Worm (Caenorhabditis elegans) whole organism, young adult: ENCODE results near the gene ZK682.7.
A peak's percentile ranks its signal among the peaks of the same experiment; 100 is the strongest.

ENCODE experiments used
- B0019.2 ChIP-seq: fragments of 200-800 bp; sonication (Bioruptor generic); conservative IDR thresholded peaks from 2 replicates; pipeline ENCODE4 v1.3.6; 2022; ENCODE audit warnings: missing genetic modification reagents, missing genetic modification characterization, missing compliant biosample characterization
- B0035.1 ChIP-seq: sonication (generic microtip); optimal IDR thresholded peaks from 2 replicates; lab custom pipeline; 2016; ENCODE audit warnings: missing genetic modification characterization, mild to moderate bottlenecking, missing compliant biosample characterization, missing genotype, missing genetic modification reagents
- B0336.3 ChIP-seq: fragments of 200-800 bp; sonication (Bioruptor generic); IDR thresholded peaks from 2 replicates; pipeline ENCODE4 v1.3.6; 2022; ENCODE audit warnings: missing genetic modification characterization, missing compliant biosample characterization
- C06A6.2 ChIP-seq: fragments of 200-800 bp; sonication (Bioruptor generic); conservative IDR thresholded peaks from 2 replicates; pipeline ENCODE4 v1.3.6; 2022; ENCODE audit warnings: missing genetic modification characterization, missing compliant biosample characterization
- D2030.7 ChIP-seq: fragments of 200-800 bp; sonication (Bioruptor generic); IDR thresholded peaks from 2 replicates; pipeline ENCODE4 v1.3.6; 2022; ENCODE audit warnings: missing genetic modification reagents, missing genetic modification characterization, missing compliant biosample characterization
- F22D6.2 ChIP-seq: sonication (generic microtip); optimal IDR thresholded peaks from 2 replicates; lab custom pipeline; 2016; ENCODE audit warnings: mild to moderate bottlenecking, missing genetic modification characterization, missing compliant biosample characterization
- F33H1.4 ChIP-seq: fragments of 200-800 bp; sonication (Bioruptor generic); IDR thresholded peaks from 2 replicates; pipeline ENCODE4 v1.3.6; 2022; ENCODE audit warnings: missing genetic modification reagents, missing genetic modification characterization, missing compliant biosample characterization
- F37B4.10 ChIP-seq: fragments of 200-800 bp; sonication (Bioruptor generic); IDR thresholded peaks from 2 replicates; pipeline ENCODE4 v1.3.6; 2022; ENCODE audit warnings: missing genetic modification characterization, missing compliant biosample characterization
- F39B2.1 ChIP-seq: fragments of 200-800 bp; sonication (Bioruptor generic); IDR thresholded peaks from 2 replicates; pipeline ENCODE4 v1.3.6; 2022; ENCODE audit warnings: missing genetic modification reagents, missing genetic modification characterization, missing compliant biosample characterization
- F49E8.2 ChIP-seq: sonication (generic microtip); optimal IDR thresholded peaks from 3 replicates; lab custom pipeline; 2017; ENCODE audit warnings: missing genetic modification characterization, mild to moderate bottlenecking, missing compliant biosample characterization, antibody characterized with exemption, moderate library complexity; ENCODE audit not compliant: insufficient read depth
- K12H6.12 ChIP-seq: fragments of 200-800 bp; sonication (Bioruptor generic); optimal IDR thresholded peaks from 2 replicates; lab custom pipeline; 2018; ENCODE audit warnings: mild to moderate bottlenecking, missing genetic modification characterization, missing compliant biosample characterization
- T26A5.8 ChIP-seq: sonication (generic microtip); optimal IDR thresholded peaks from 2 replicates; lab custom pipeline; 2016; ENCODE audit warnings: missing genetic modification characterization, missing compliant biosample characterization
- Y53F4B.3 ChIP-seq: fragments of 200-800 bp; sonication (Bioruptor generic); IDR thresholded peaks from 2 replicates; pipeline ENCODE4 v1.3.6; 2022; ENCODE audit warnings: missing genetic modification reagents, missing genetic modification characterization, missing compliant biosample characterization
- Y53G8AR.9 ChIP-seq: fragments of 200-800 bp; sonication (Bioruptor generic); conservative IDR thresholded peaks from 2 replicates; pipeline ENCODE4 v1.3.6; 2022; ENCODE audit warnings: missing genetic modification reagents, missing genetic modification characterization, missing compliant biosample characterization
- Y95B8A.8 ChIP-seq: fragments of 200-800 bp; sonication (Bioruptor generic); IDR thresholded peaks from 2 replicates; pipeline ENCODE4 v1.3.6; 2022; ENCODE audit warnings: missing genetic modification reagents, missing genetic modification characterization, missing compliant biosample characterization
- athp-1 ChIP-seq: sonication (generic microtip); optimal IDR thresholded peaks from 2 replicates; lab custom pipeline; 2017; ENCODE audit warnings: mild to moderate bottlenecking, missing genetic modification characterization, missing compliant biosample characterization
- attf-3 ChIP-seq: fragments of 200-800 bp; sonication (Bioruptor generic); conservative IDR thresholded peaks from 2 replicates; pipeline ENCODE4 v1.3.6; 2022; ENCODE audit warnings: missing genetic modification reagents, missing genetic modification characterization, missing compliant biosample characterization
- bed-1 ChIP-seq: fragments of 200-800 bp; sonication (Bioruptor generic); IDR thresholded peaks from 2 replicates; pipeline ENCODE4 v1.3.6; 2022; ENCODE audit warnings: missing genetic modification reagents, missing genetic modification characterization, missing compliant biosample characterization
- ceh-79 ChIP-seq: sonication (generic microtip); optimal IDR thresholded peaks from 2 replicates; lab custom pipeline; 2017; ENCODE audit warnings: mild to moderate bottlenecking, missing genetic modification characterization, missing compliant biosample characterization
- ceh-91 ChIP-seq: fragments of 200-800 bp; sonication (Bioruptor generic); IDR thresholded peaks from 2 replicates; pipeline ENCODE4 v1.3.6; 2022; ENCODE audit warnings: missing genetic modification reagents, missing genetic modification characterization, missing compliant biosample characterization
- chd-7 ChIP-seq: sonication (generic microtip); optimal IDR thresholded peaks from 2 replicates; lab custom pipeline; 2016; ENCODE audit warnings: mild to moderate bottlenecking, missing genetic modification characterization, moderate library complexity, missing compliant biosample characterization
- dpl-1 ChIP-seq: fragments of 150-350 bp; optimal IDR thresholded peaks from 2 replicates; lab custom pipeline; 2014; ENCODE audit warnings: missing biosample characterization, missing genetic modification reagents, missing genetic modification characterization
- egl-18 ChIP-seq: fragments of 200-800 bp; sonication (Bioruptor generic); IDR thresholded peaks from 2 replicates; pipeline ENCODE4 v1.3.6; 2022; ENCODE audit warnings: missing genetic modification reagents, missing genetic modification characterization, missing compliant biosample characterization
- ets-4 ChIP-seq: fragments of 200-800 bp; sonication (Bioruptor generic); optimal IDR thresholded peaks from 2 replicates; lab custom pipeline; 2018; ENCODE audit warnings: mild to moderate bottlenecking, missing genetic modification characterization, missing compliant biosample characterization
- fkh-3 ChIP-seq: sonication (generic microtip); optimal IDR thresholded peaks from 2 replicates; lab custom pipeline; 2016; ENCODE audit warnings: mild to moderate bottlenecking, missing genetic modification characterization, missing compliant biosample characterization
- hmg-1.2 ChIP-seq: fragments of 200-800 bp; sonication (Bioruptor generic); IDR thresholded peaks from 2 replicates; pipeline ENCODE4 v1.3.6; 2022; ENCODE audit warnings: missing genetic modification reagents, missing genetic modification characterization, missing compliant biosample characterization
- hmg-20 ChIP-seq: fragments of 200-800 bp; sonication (Bioruptor generic); IDR thresholded peaks from 2 replicates; pipeline ENCODE4 v1.3.6; 2022; ENCODE audit warnings: missing genetic modification reagents, missing genetic modification characterization, missing compliant biosample characterization
- let-526 ChIP-seq: fragments of 200-800 bp; sonication (Bioruptor generic); IDR thresholded peaks from 2 replicates; pipeline ENCODE4 v1.3.6; 2022; ENCODE audit warnings: missing genetic modification reagents, missing genetic modification characterization, missing compliant biosample characterization
- lin-35 ChIP-seq, 3 experiments: fragments of 150-350 bp in 2 of 3; sonication (generic microtip) in 1 of 3; optimal IDR thresholded peaks; 2 replicates each; lab custom pipeline; 2014 to 2018; ENCODE audit warnings: missing biosample characterization in 3 of 3, missing genetic modification characterization in 3 of 3, missing genetic modification reagents in 3 of 3
- lsl-1 ChIP-seq: fragments of 200-800 bp; sonication (Bioruptor generic); optimal IDR thresholded peaks from 2 replicates; lab custom pipeline; 2018; ENCODE audit warnings: mild to moderate bottlenecking, missing genetic modification characterization, moderate library complexity, missing compliant biosample characterization
- madf-10 ChIP-seq: sonication (generic microtip); optimal IDR thresholded peaks from 2 replicates; lab custom pipeline; 2016; ENCODE audit warnings: mild to moderate bottlenecking, missing genetic modification characterization, missing compliant biosample characterization
- madf-3 ChIP-seq: fragments of 200-800 bp; sonication (Bioruptor generic); IDR thresholded peaks from 2 replicates; pipeline ENCODE4 v1.3.6; 2022; ENCODE audit warnings: missing genetic modification reagents, missing genetic modification characterization, missing compliant biosample characterization
- mcd-1 ChIP-seq: fragments of 200-800 bp; sonication (Bioruptor generic); IDR thresholded peaks from 2 replicates; pipeline ENCODE4 v1.3.6; 2022; ENCODE audit warnings: missing genetic modification reagents, missing genetic modification characterization, missing compliant biosample characterization
- mel-28 ChIP-seq: sonication (generic microtip); optimal IDR thresholded peaks from 2 replicates; lab custom pipeline; 2016; ENCODE audit warnings: borderline replicate concordance, mild to moderate bottlenecking, missing genetic modification characterization, missing compliant biosample characterization
- nfya-1 ChIP-seq: sonication (generic microtip); optimal IDR thresholded peaks from 2 replicates; lab custom pipeline; 2017; ENCODE audit warnings: antibody characterized with exemption, missing compliant biosample characterization, missing genetic modification characterization, borderline replicate concordance; ENCODE audit not compliant: insufficient read depth
- nfya-2 ChIP-seq: fragments of 200-800 bp; sonication (Bioruptor generic); IDR thresholded peaks from 2 replicates; pipeline ENCODE4 v1.3.6; 2022; ENCODE audit warnings: missing genetic modification reagents, missing genetic modification characterization, missing compliant biosample characterization
- nfyb-1 ChIP-seq: fragments of 200-800 bp; sonication (Bioruptor generic); IDR thresholded peaks from 2 replicates; pipeline ENCODE4 v1.3.6; 2022; ENCODE audit warnings: missing genetic modification reagents, missing genetic modification characterization, missing compliant biosample characterization
- nhr-120 ChIP-seq: fragments of 200-800 bp; sonication (Bioruptor generic); IDR thresholded peaks from 2 replicates; pipeline ENCODE4 v1.3.6; 2022; ENCODE audit warnings: missing genetic modification characterization, missing compliant biosample characterization
- nhr-179 ChIP-seq: sonication (generic microtip); optimal IDR thresholded peaks from 2 replicates; lab custom pipeline; 2016; ENCODE audit warnings: mild to moderate bottlenecking, missing genetic modification characterization, missing compliant biosample characterization
- rpc-1 ChIP-seq, 2 experiments: fragments of 150-350 bp in 1 of 2; sonication (generic microtip) in 1 of 2; optimal IDR thresholded peaks; 2 replicates each; lab custom pipeline; 2014 to 2018; ENCODE audit warnings: missing biosample characterization in 1 of 2, missing genetic modification characterization in 1 of 2, missing genetic modification reagents in 1 of 2, missing genotype in 1 of 2
- sdz-38 ChIP-seq: sonication (generic microtip); optimal IDR thresholded peaks from 2 replicates; lab custom pipeline; 2016; ENCODE audit warnings: missing genotype, missing genetic modification characterization, missing compliant biosample characterization
- snpc-1.1 ChIP-seq: sonication (generic microtip); optimal IDR thresholded peaks from 2 replicates; lab custom pipeline; 2017; ENCODE audit warnings: missing genetic modification characterization, mild to moderate bottlenecking, missing compliant biosample characterization, antibody characterized with exemption, moderate library complexity, missing genotype, missing genetic modification reagents; ENCODE audit not compliant: insufficient read depth
- snpc-3.4 ChIP-seq: sonication (generic microtip); optimal IDR thresholded peaks from 2 replicates; lab custom pipeline; 2017; ENCODE audit warnings: missing genetic modification characterization, mild to moderate bottlenecking, missing compliant biosample characterization, antibody characterized with exemption, moderate library complexity, missing genotype, missing genetic modification reagents
- tbp1 ChIP-seq: fragments of 200-800 bp; sonication (Bioruptor generic); optimal IDR thresholded peaks from 2 replicates; lab custom pipeline; 2018; ENCODE audit warnings: mild to moderate bottlenecking, missing genetic modification characterization, missing compliant biosample characterization
- unc-62 ChIP-seq: fragments of 150-350 bp; optimal IDR thresholded peaks from 2 replicates; lab custom pipeline; 2014; ENCODE audit warnings: missing biosample characterization, missing genetic modification reagents, missing genetic modification characterization
- xnd-1 ChIP-seq: sonication (generic microtip); optimal IDR thresholded peaks from 2 replicates; lab custom pipeline; 2016; ENCODE audit warnings: missing genotype, missing genetic modification reagents, missing genetic modification characterization, missing compliant biosample characterization
- zim-3 ChIP-seq: sonication (generic microtip); optimal IDR thresholded peaks from 2 replicates; lab custom pipeline; 2017; ENCODE audit warnings: mild to moderate bottlenecking, missing genetic modification characterization, moderate library complexity, missing compliant biosample characterization

The ZK682.7 gene

DNA sequence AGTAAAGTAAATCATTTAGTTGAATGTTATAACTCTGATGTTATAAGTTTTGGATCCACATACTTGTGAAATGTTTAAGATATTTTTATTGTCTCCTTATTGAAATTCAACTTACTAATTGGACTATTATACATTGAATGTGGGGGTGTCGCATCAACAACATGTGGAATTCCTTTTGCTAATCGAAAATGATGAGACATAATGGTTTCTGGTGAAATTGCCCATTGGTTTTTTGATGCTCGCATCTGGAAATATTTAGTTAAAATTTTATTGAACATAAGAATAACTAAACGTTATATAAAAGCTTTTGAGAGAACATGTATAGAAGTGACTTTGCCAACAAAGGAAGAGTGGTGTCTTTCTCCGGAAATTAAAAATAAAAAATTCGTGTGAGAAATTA, at the start of gene ZK682.7:
Gene ZK682.7 (minus strand): TSS at position 247 of the 400 bp plus-strand sequence.
- TF ChIP-seq T26A5.8 (tag; lab: Kevin White, UChicago), result no peak
- no peak for TF ChIP-seq ceh-91 (GFP tag; lab: Robert Waterston, UW)
- no peak for TF ChIP-seq snpc-1.1 (tag; lab: Kevin White, UChicago)
- TF ChIP-seq madf-10, result no peak
- no peak for TF ChIP-seq let-526 (GFP tag; lab: Robert Waterston, UW)
- TF ChIP-seq nfyb-1 (GFP tag; lab: Robert Waterston, UW), result no peak
- no peak for TF ChIP-seq mel-28 (tag; lab: Kevin White, UChicago)
- TF ChIP-seq B0336.3 (GFP tag; lab: Robert Waterston, UW), result no peak
- no peak for TF ChIP-seq mcd-1
- no peak for TF ChIP-seq D2030.7 (GFP tag; lab: Robert Waterston, UW)
- no peak for TF ChIP-seq nfya-1 (tag; lab: Kevin White, UChicago)
- TF ChIP-seq F37B4.10 (GFP tag; lab: Robert Waterston, UW), result no peak
- no peak for TF ChIP-seq K12H6.12
- no peak for TF ChIP-seq B0035.1
- TF ChIP-seq attf-3, result no peak
- no peak for TF ChIP-seq F22D6.2 (tag; lab: Kevin White, UChicago)
- TF ChIP-seq F33H1.4 (GFP tag; lab: Robert Waterston, UW), result no peak
- TF ChIP-seq, all 124 proteins: peak for 0

DNA sequence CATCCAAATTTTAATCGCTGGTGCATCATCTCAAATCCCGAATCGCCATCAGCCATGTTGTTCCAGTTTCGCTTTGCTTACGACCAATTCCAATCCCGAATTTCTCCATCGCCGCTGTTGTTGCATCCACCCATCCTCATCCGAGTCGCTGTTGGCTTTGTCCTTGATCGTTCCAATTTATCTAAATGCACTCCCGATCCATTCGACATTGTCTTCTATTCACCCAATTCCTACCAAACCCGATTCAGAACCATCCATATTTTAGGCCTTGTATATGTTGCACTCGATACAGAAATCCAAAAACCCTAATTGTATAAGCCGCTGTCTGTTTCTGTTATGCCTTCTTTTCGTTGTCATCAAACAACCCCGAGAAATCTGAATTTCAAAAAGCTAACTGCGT, 48.4 kb upstream of the ZK682.7 start:
- TF ChIP-seq ceh-79, result peak; percentile 52
- TF ChIP-seq athp-1, result no peak
- peak; percentile 50; the same call in 1 of the 2 replicates for TF ChIP-seq F39B2.1 (GFP tag; lab: Robert Waterston, UW)
- TF ChIP-seq tbp1 (GFP tag; lab: Kevin White, UChicago), result no peak
- TF ChIP-seq Y95B8A.8 (GFP tag; lab: Robert Waterston, UW), result peak; percentile 88
- peak; percentile 80 for TF ChIP-seq C06A6.2
- 0 out of 2 replicates have a peak, but pooled peaks have one; percentile 43 for TF ChIP-seq nhr-120 (GFP tag; lab: Robert Waterston, UW)
- TF ChIP-seq egl-18 (GFP tag; lab: Robert Waterston, UW), result no peak
- 0 out of 2 replicates have a peak, but pooled peaks have one; percentile 13 for TF ChIP-seq attf-3
- peak; percentile 80 for TF ChIP-seq madf-3 (GFP tag; lab: Robert Waterston, UW)
- no peak for TF ChIP-seq snpc-3.4 (tag; lab: Kevin White, UChicago)
- TF ChIP-seq B0019.2, result peak; percentile 32; the same call in 1 of the 2 replicates
- 0 out of 2 replicates have a peak, but pooled peaks have one; percentile 54 for TF ChIP-seq hmg-20
- no peak for TF ChIP-seq nfya-1 (tag; lab: Kevin White, UChicago)
- TF ChIP-seq nhr-179 (tag; lab: Kevin White, UChicago), result no peak
- TF ChIP-seq lin-35 (GFP tag; optimal IDR thresholded peaks at IDR 0.05; lab: Kevin White, UChicago), result peak in 1 of 3 experiments; percentile 49
- peak; percentile 36; the same call in 1 of the 2 replicates for TF ChIP-seq Y53F4B.3 (GFP tag; lab: Robert Waterston, UW)
- TF ChIP-seq F49E8.2 (tag; lab: Kevin White, UChicago), result peak; percentile 37
- TF ChIP-seq xnd-1, result no peak
- TF ChIP-seq rpc-1 (optimal IDR thresholded peaks at IDR 0.05; lab: Kevin White, UChicago), result no peak
- TF ChIP-seq rpc-1 (tag; optimal IDR thresholded peaks at IDR 0.05; lab: Kevin White, UChicago), result no peak
- no peak for TF ChIP-seq zim-3
- peak; percentile 52 for TF ChIP-seq B0336.3 (GFP tag; lab: Robert Waterston, UW)
- peak; percentile 96 for TF ChIP-seq Y53G8AR.9
- TF ChIP-seq chd-7 (tag; lab: Kevin White, UChicago), result peak; percentile 49
- TF ChIP-seq hmg-1.2 (GFP tag; lab: Robert Waterston, UW), result peak; percentile 62
- TF ChIP-seq fkh-3 (tag; lab: Kevin White, UChicago), result no peak
- peak; percentile 81 for TF ChIP-seq nfya-2 (GFP tag; lab: Robert Waterston, UW)
- 0 out of 2 replicates have a peak, but pooled peaks have one; percentile 23 for TF ChIP-seq bed-1 (GFP tag; lab: Robert Waterston, UW)
- TF ChIP-seq lsl-1 (GFP tag; lab: Kevin White, UChicago), result no peak
- no peak for TF ChIP-seq dpl-1 (GFP tag; lab: Kevin White, UChicago)
- no peak for TF ChIP-seq sdz-38
- no peak for TF ChIP-seq unc-62 (GFP tag; lab: Kevin White, UChicago)
- no peak for TF ChIP-seq ets-4
